Worm (Caenorhabditis elegans) whole organism, early embryonic: Measurements from ENCODE around the gene pqn-32.

Source experiments
- ama-1 ChIP-seq: fragments of 150-350 bp; optimal IDR thresholded peaks from 2 replicates; lab custom pipeline; 2014
- flt-1 ChIP-seq: fragments of 200-800 bp; sonication (Bioruptor generic); IDR thresholded peaks from 2 replicates; pipeline ENCODE4 v1.3.6; 2022; ENCODE audit warnings: missing genetic modification characterization, missing compliant biosample characterization
- hmbx-1 ChIP-seq: sonication (generic microtip); optimal IDR thresholded peaks from 2 replicates; lab custom pipeline; 2016; ENCODE audit warnings: mild to moderate bottlenecking, missing genetic modification characterization, missing compliant biosample characterization

- no peak for TF ChIP-seq hmbx-1
- no peak for TF ChIP-seq ama-1 (lab: Kevin White, UChicago)
- TF ChIP-seq flt-1 (GFP tag; lab: Robert Waterston, UW) = no peak
These were observed 37.4 kb downstream of the pqn-32 start, which contains the start of gene mltn-1 for ce11 chrII:13145204-13145603.
